Fruit fly (Drosophila melanogaster): ENCODE data around the gene Galk.

Gene Galk

DNA sequence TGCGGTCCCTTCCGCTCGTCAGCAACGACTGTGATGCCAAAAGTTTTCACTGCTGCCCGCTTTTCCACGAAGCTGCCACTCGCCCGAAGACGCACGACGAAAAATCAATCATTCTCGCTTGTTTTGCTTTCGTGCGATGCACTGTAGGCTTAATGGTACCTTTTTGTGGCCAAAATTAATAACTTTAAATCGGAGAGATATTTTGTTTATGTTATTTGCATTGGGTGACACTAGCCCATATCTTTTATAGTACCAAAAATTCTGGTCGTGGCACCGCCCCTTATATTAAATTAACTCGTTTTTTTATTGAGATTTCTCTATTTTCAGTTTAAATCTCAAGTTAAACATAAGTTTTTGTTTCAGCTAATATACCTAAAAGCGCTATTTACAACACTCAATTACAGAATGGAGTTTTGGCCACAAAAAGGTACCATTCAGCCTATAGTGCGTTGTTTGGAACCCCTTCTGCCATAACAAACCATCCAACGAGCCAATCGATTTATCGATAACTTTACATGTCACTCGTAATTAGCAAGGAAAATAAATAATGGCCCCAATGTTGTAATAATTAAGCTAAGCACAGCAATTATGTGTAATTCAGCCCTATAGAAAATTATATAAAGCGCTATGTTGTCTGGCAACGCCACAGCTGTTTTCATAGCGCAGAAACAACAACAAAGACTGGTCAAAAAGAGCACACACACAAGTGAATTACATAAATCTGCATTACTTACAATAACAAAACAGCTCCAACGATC, 32.5 kb downstream of the Galk start (continued):
- TF ChIP-seq Hmr (GFP tag; optimal IDR thresholded peaks at IDR 0.05): peak; percentile 89
- peak; percentile 51 for TF ChIP-seq CG10267 (tag; optimal IDR thresholded peaks at IDR 0.05)
- peak; percentile 40 for TF ChIP-seq CG15601 (tag; optimal IDR thresholded peaks at IDR 0.05)
- TF ChIP-seq row (GFP tag; IDR thresholded peaks at IDR 0.05): peak; percentile 93
- peak; percentile 64 for TF ChIP-seq Abd-B (GFP tag; optimal IDR thresholded peaks at IDR 0.05)
- TF ChIP-seq klu (GFP tag; IDR thresholded peaks at IDR 0.05): no peak
- TF ChIP-seq CG5953 (GFP tag; IDR thresholded peaks at IDR 0.05): no peak
- TF ChIP-seq Hr51 (GFP tag; optimal IDR thresholded peaks at IDR 0.05): peak in 1 of 2 experiments; percentile 82
- peak; percentile 64 for TF ChIP-seq sug (tag; optimal IDR thresholded peaks at IDR 0.05)
- TF ChIP-seq CG16813 (GFP tag; IDR thresholded peaks at IDR 0.05; ENCODE audit: partially characterized antibody): peak; percentile 40; the same call in 2 of the 3 replicates
- TF ChIP-seq dimm (GFP tag; IDR thresholded peaks at IDR 0.05): no peak
- no peak for TF ChIP-seq sisA (GFP tag; IDR thresholded peaks at IDR 0.05)
- no peak for TF ChIP-seq CG34422 (GFP tag; IDR thresholded peaks at IDR 0.05)
- TF ChIP-seq bab2 (GFP tag; optimal IDR thresholded peaks at IDR 0.05): peak; percentile 45
- TF ChIP-seq Mrtf (GFP tag; IDR thresholded peaks at IDR 0.05): 0 out of 3 replicates have a peak, but pooled peaks have one; percentile 14
- TF ChIP-seq Sox102F (GFP tag; optimal IDR thresholded peaks at IDR 0.05): peak; percentile 62
- no peak for TF ChIP-seq dati (GFP tag; IDR thresholded peaks at IDR 0.05)
- no peak for TF ChIP-seq zen2 (GFP tag; IDR thresholded peaks at IDR 0.05; ENCODE audit: partially characterized antibody)
- no peak for TF ChIP-seq pho (GFP tag; optimal IDR thresholded peaks at IDR 0.05)
- TF ChIP-seq schlank (tag; optimal IDR thresholded peaks at IDR 0.05): no peak
- no peak for TF ChIP-seq CG13624 (GFP tag; optimal IDR thresholded peaks at IDR 0.05)
- TF ChIP-seq CG12155 (GFP tag; optimal IDR thresholded peaks at IDR 0.05): peak; percentile 87
- TF ChIP-seq CG12659 (GFP tag; optimal IDR thresholded peaks at IDR 0.05): peak; percentile 67
- TF ChIP-seq CG8924 (tag; optimal IDR thresholded peaks at IDR 0.05): peak; percentile 60
- 0 out of 2 replicates have a peak, but pooled peaks have one; percentile 9 for TF ChIP-seq CG32532 (GFP tag; IDR thresholded peaks at IDR 0.05)
- 0 out of 2 replicates have a peak, but pooled peaks have one; percentile 57 for TF ChIP-seq lmd (GFP tag; IDR thresholded peaks at IDR 0.05)
- TF ChIP-seq Aef1 (GFP tag; IDR thresholded peaks at IDR 0.05): no peak
- no peak for TF ChIP-seq fru (optimal IDR thresholded peaks at IDR 0.05)
- TF ChIP-seq Hr3 (GFP tag; optimal IDR thresholded peaks at IDR 0.05): peak; percentile 36
- peak; percentile 84 for TF ChIP-seq CG2678 (tag; optimal IDR thresholded peaks at IDR 0.05)
- TF ChIP-seq Antp (GFP tag; optimal IDR thresholded peaks at IDR 0.05): peak; percentile 53
- TF ChIP-seq shn (GFP tag; optimal IDR thresholded peaks at IDR 0.05): peak; percentile 30
- TF ChIP-seq CG9797 (GFP tag; optimal IDR thresholded peaks at IDR 0.05): no peak
- peak; percentile 42 for TF ChIP-seq Xbp1 (GFP tag; optimal IDR thresholded peaks at IDR 0.05)
- no peak for TF ChIP-seq grn (GFP tag; optimal IDR thresholded peaks at IDR 0.05)
- peak; percentile 35 for TF ChIP-seq YL-1 (GFP tag; optimal IDR thresholded peaks at IDR 0.05)
- TF ChIP-seq hbn (GFP tag; IDR thresholded peaks at IDR 0.05; ENCODE audit: partially characterized antibody): no peak
- 0 out of 3 replicates have a peak, but pooled peaks have one; percentile 47 for TF ChIP-seq CG11093 (GFP tag; IDR thresholded peaks at IDR 0.05)
- 0 out of 2 replicates have a peak, but pooled peaks have one; percentile 4 for TF ChIP-seq CG4360 (GFP tag; IDR thresholded peaks at IDR 0.05)
- no peak for TF ChIP-seq Bdp1 (GFP tag; optimal IDR thresholded peaks at IDR 0.05)
- TF ChIP-seq zf30C (GFP tag; optimal IDR thresholded peaks at IDR 0.05): no peak
- peak; percentile 24 for TF ChIP-seq Camta (GFP tag; optimal IDR thresholded peaks at IDR 0.05)
- no peak for TF ChIP-seq Poxn (GFP tag; IDR thresholded peaks at IDR 0.05)
- 0 out of 2 replicates have a peak, but pooled peaks have one; percentile 17 for TF ChIP-seq Atf6 (GFP tag; IDR thresholded peaks at IDR 0.05)
- TF ChIP-seq CG14710 (tag; optimal IDR thresholded peaks at IDR 0.05): peak; percentile 44
- TF ChIP-seq ind (GFP tag; optimal IDR thresholded peaks at IDR 0.05): peak; percentile 13
- no peak for TF ChIP-seq CG8290 (GFP tag; optimal IDR thresholded peaks at IDR 0.05)
- TF ChIP-seq CG8290 (tag; optimal IDR thresholded peaks at IDR 0.05): peak in 1 of 2 experiments; percentile 26
- TF ChIP-seq Hr78 (GFP tag; optimal IDR thresholded peaks at IDR 0.05): no peak
- no peak for TF ChIP-seq Ets97D (GFP tag; optimal IDR thresholded peaks at IDR 0.05)
